Worm (Caenorhabditis elegans): ENCODE data around the gene F40H3.1.

ce11 chrII:6168714-6169113 lies 10.9 kb upstream of the F40H3.1 start:
- TF ChIP-seq snpc-4 (tag; optimal IDR thresholded peaks at IDR 0.05): no peak
- TF ChIP-seq nhr-12 (tag; optimal IDR thresholded peaks at IDR 0.05): no peak
